Fruit fly (Drosophila melanogaster) whole organism, embryonic: ENCODE measurements around the gene Eig71Ea.

Source experiments
- ATbp ChIP-seq: fragments of 200-800 bp; sonication (Bioruptor generic); optimal IDR thresholded peaks from 2 replicates; lab custom pipeline; 2017; ENCODE audit warnings: missing biosample characterization, mild to moderate bottlenecking, missing genetic modification characterization, missing genetic modification reagents
- Atf3 ChIP-seq: fragments of 200-800 bp; sonication (Bioruptor generic); optimal IDR thresholded peaks from 3 replicates; lab custom pipeline; 2016; ENCODE audit warnings: missing biosample characterization, missing genetic modification characterization
- C15 ChIP-seq: fragments of 200-800 bp; sonication (Bioruptor generic); IDR thresholded peaks from 3 replicates; pipeline ENCODE4 v1.3.6; 2022; ENCODE audit warnings: missing biosample characterization, missing genetic modification characterization
- CG10654 ChIP-seq: fragments of 200-800 bp; sonication (Bioruptor generic); optimal IDR thresholded peaks from 2 replicates; lab custom pipeline; 2016; ENCODE audit warnings: missing biosample characterization, missing genetic modification characterization
- CG10979 ChIP-seq: fragments of 200-800 bp; sonication (Bioruptor generic); optimal IDR thresholded peaks from 2 replicates; lab custom pipeline; 2018; ENCODE audit warnings: missing biosample characterization, mild to moderate bottlenecking, missing genetic modification characterization, moderate library complexity
- CG11093 ChIP-seq: fragments of 200-800 bp; sonication (Bioruptor generic); IDR thresholded peaks from 3 replicates; pipeline ENCODE4 v1.3.6; 2022; ENCODE audit warnings: missing biosample characterization, missing genetic modification characterization
- CG11560 ChIP-seq: fragments of 200-800 bp; sonication (Bioruptor generic); IDR thresholded peaks from 3 replicates; pipeline ENCODE4 v1.3.6; 2022; ENCODE audit warnings: missing biosample characterization, missing genetic modification characterization
- CG14050 ChIP-seq: fragments of 200-800 bp; sonication (Bioruptor generic); IDR thresholded peaks from 3 replicates; pipeline ENCODE4 v1.3.6; 2022; ENCODE audit warnings: missing biosample characterization, missing genetic modification characterization
- CG15011 ChIP-seq: fragments of 200-800 bp; sonication (Bioruptor generic); optimal IDR thresholded peaks from 3 replicates; lab custom pipeline; 2018; ENCODE audit warnings: missing biosample characterization, mild to moderate bottlenecking, missing genetic modification characterization
- CG1602 ChIP-seq: fragments of 200-800 bp; sonication (Bioruptor generic); optimal IDR thresholded peaks from 3 replicates; lab custom pipeline; 2016; ENCODE audit warnings: missing biosample characterization, missing genetic modification characterization
- CG17359 ChIP-seq: fragments of 200-800 bp; sonication (Bioruptor generic); optimal IDR thresholded peaks from 3 replicates; lab custom pipeline; 2018; ENCODE audit warnings: missing biosample characterization, mild to moderate bottlenecking, missing genetic modification characterization, moderate library complexity
- CG17385 ChIP-seq: fragments of 200-800 bp; sonication (Bioruptor generic); optimal IDR thresholded peaks from 3 replicates; lab custom pipeline; 2018; ENCODE audit warnings: missing biosample characterization, mild to moderate bottlenecking, missing genetic modification characterization
- CG18262 ChIP-seq: fragments of 200-800 bp; optimal IDR thresholded peaks from 3 replicates; lab custom pipeline; 2019; ENCODE audit warnings: missing biosample characterization, mild to moderate bottlenecking, missing genetic modification characterization, moderate library complexity
- CG31388 ChIP-seq: fragments of 200-800 bp; sonication (Bioruptor generic); optimal IDR thresholded peaks from 2 replicates; lab custom pipeline; 2016; ENCODE audit warnings: missing biosample characterization, missing genetic modification characterization
- CG3838 ChIP-seq: fragments of 200-800 bp; sonication (Bioruptor generic); optimal IDR thresholded peaks from 3 replicates; lab custom pipeline; 2016; ENCODE audit warnings: missing biosample characterization, missing genetic modification characterization
- CG5180 ChIP-seq: fragments of 200-800 bp; sonication (Bioruptor generic); optimal IDR thresholded peaks from 3 replicates; lab custom pipeline; 2017; ENCODE audit warnings: missing biosample characterization, missing genetic modification characterization, mild to moderate bottlenecking, moderate library complexity, missing genetic modification reagents
- CG5245 ChIP-seq: fragments of 200-800 bp; sonication (Bioruptor generic); optimal IDR thresholded peaks from 3 replicates; lab custom pipeline; 2016; ENCODE audit warnings: missing biosample characterization, missing genetic modification characterization
- CG6272 ChIP-seq: fragments of 200-800 bp; sonication (Bioruptor generic); IDR thresholded peaks from 2 replicates; pipeline ENCODE4 v1.3.6; 2022; ENCODE audit warnings: missing biosample characterization, missing genetic modification characterization
- CG6654 ChIP-seq: fragments of 200-800 bp; sonication (Bioruptor generic); optimal IDR thresholded peaks from 2 replicates; lab custom pipeline; 2017; ENCODE audit warnings: missing biosample characterization, mild to moderate bottlenecking, missing genetic modification characterization
- CG6791 ChIP-seq: fragments of 200-800 bp; sonication (Bioruptor generic); IDR thresholded peaks from 3 replicates; pipeline ENCODE4 v1.3.6; 2022; ENCODE audit warnings: missing biosample characterization, missing genetic modification characterization; ENCODE audit not compliant: partially characterized antibody
- CG8478 ChIP-seq: fragments of >200 bp; optimal IDR thresholded peaks from 2 replicates; lab custom pipeline; 2018
- CG9215 ChIP-seq: fragments of 200-800 bp; sonication (Bioruptor generic); IDR thresholded peaks from 2 replicates; pipeline ENCODE4 v1.3.6; 2022; ENCODE audit warnings: missing biosample characterization, missing genetic modification characterization
- CG9437 ChIP-seq: fragments of 200-800 bp; sonication (Bioruptor generic); optimal IDR thresholded peaks from 2 replicates; lab custom pipeline; 2018; ENCODE audit warnings: missing biosample characterization, mild to moderate bottlenecking, missing genetic modification characterization
- CrebB ChIP-seq: fragments of 200-800 bp; sonication (Bioruptor generic); optimal IDR thresholded peaks from 3 replicates; lab custom pipeline; 2018; ENCODE audit warnings: missing biosample characterization, mild to moderate bottlenecking, missing genetic modification characterization
- D19A ChIP-seq: fragments of 200-800 bp; optimal IDR thresholded peaks from 3 replicates; lab custom pipeline; 2019; ENCODE audit warnings: missing biosample characterization, mild to moderate bottlenecking, missing genetic modification characterization, moderate library complexity
- E2f2 ChIP-seq: fragments of 200-800 bp; sonication (Bioruptor generic); IDR thresholded peaks from 2 replicates; pipeline ENCODE4 v1.3.6; 2022; ENCODE audit warnings: missing biosample characterization, missing genetic modification characterization
- Ets97D ChIP-seq: fragments of 200-800 bp; sonication (Bioruptor generic); optimal IDR thresholded peaks from 3 replicates; lab custom pipeline; 2016; ENCODE audit warnings: missing biosample characterization, missing genetic modification characterization
- Hr39 ChIP-seq: fragments of >200 bp; optimal IDR thresholded peaks from 2 replicates; lab custom pipeline; 2017
- PHDP ChIP-seq: fragments of 200-800 bp; sonication (Bioruptor generic); optimal IDR thresholded peaks from 3 replicates; lab custom pipeline; 2018; ENCODE audit warnings: missing biosample characterization, mild to moderate bottlenecking, missing genetic modification characterization, moderate library complexity
- ab ChIP-seq: fragments of 200-800 bp; sonication (Bioruptor generic); optimal IDR thresholded peaks from 2 replicates; lab custom pipeline; 2016; ENCODE audit warnings: missing biosample characterization, missing genetic modification characterization
- bab2 ChIP-seq: fragments of 200-800 bp; sonication (Bioruptor generic); optimal IDR thresholded peaks from 2 replicates; lab custom pipeline; 2016; ENCODE audit warnings: missing biosample characterization, missing genetic modification characterization
- chn ChIP-seq: fragments of 200-800 bp; sonication (Bioruptor generic); optimal IDR thresholded peaks from 2 replicates; lab custom pipeline; 2016; ENCODE audit warnings: missing biosample characterization, missing genetic modification characterization
- dan ChIP-seq: fragments of 200-800 bp; sonication (Bioruptor generic); IDR thresholded peaks from 2 replicates; pipeline ENCODE4 v1.3.6; 2022; ENCODE audit warnings: missing biosample characterization, missing genetic modification characterization
- dpn ChIP-seq, 2 experiments: fragments of 200-800 bp; sonication (Bioruptor generic); optimal IDR thresholded peaks; 3 replicates each; lab custom pipeline; 2016; ENCODE audit warnings: missing biosample characterization in 2 of 2, missing genetic modification characterization in 2 of 2
- dysf ChIP-seq: fragments of 200-800 bp; sonication (Bioruptor generic); IDR thresholded peaks from 3 replicates; pipeline ENCODE4 v1.3.6; 2022; ENCODE audit warnings: missing biosample characterization, missing genetic modification characterization
- eve ChIP-seq, 2 experiments: fragments of >200 bp; optimal IDR thresholded peaks; 2 replicates each; lab custom pipeline; 2017; ENCODE audit warnings: missing biosample characterization in 2 of 2, missing genetic modification characterization in 2 of 2
- h ChIP-seq: fragments of >200 bp; optimal IDR thresholded peaks from 2 replicates; lab custom pipeline; 2017
- hb ChIP-seq: fragments of 200-800 bp; sonication (Bioruptor generic); IDR thresholded peaks from 3 replicates; pipeline ENCODE4 v1.3.6; 2022; ENCODE audit warnings: missing biosample characterization, missing genetic modification characterization; ENCODE audit not compliant: partially characterized antibody
- her ChIP-seq: fragments of 200-800 bp; sonication (Bioruptor generic); optimal IDR thresholded peaks from 2 replicates; lab custom pipeline; 2016; ENCODE audit warnings: missing biosample characterization, missing genetic modification characterization
- inv ChIP-seq: fragments of 200-800 bp; sonication (Bioruptor generic); IDR thresholded peaks from 2 replicates; pipeline ENCODE4 v1.3.6; 2022; ENCODE audit warnings: missing biosample characterization, missing genetic modification characterization; ENCODE audit not compliant: partially characterized antibody
- kay ChIP-seq: fragments of 200-800 bp; sonication (Bioruptor generic); optimal IDR thresholded peaks from 2 replicates; lab custom pipeline; 2016; ENCODE audit warnings: missing biosample characterization, missing genetic modification characterization
- luna ChIP-seq: fragments of 200-800 bp; sonication (Bioruptor generic); optimal IDR thresholded peaks from 2 replicates; lab custom pipeline; 2016; ENCODE audit warnings: missing biosample characterization, missing genetic modification characterization
- mirr ChIP-seq: fragments of 200-800 bp; sonication (Bioruptor generic); optimal IDR thresholded peaks from 3 replicates; lab custom pipeline; 2018; ENCODE audit warnings: missing biosample characterization, mild to moderate bottlenecking, missing genetic modification characterization
- nerfin-1 ChIP-seq: fragments of 200-800 bp; sonication (Bioruptor generic); optimal IDR thresholded peaks from 3 replicates; lab custom pipeline; 2019; ENCODE audit warnings: missing biosample characterization, mild to moderate bottlenecking, missing genetic modification characterization, moderate library complexity
- nmo ChIP-seq: fragments of 200-800 bp; sonication (Bioruptor generic); optimal IDR thresholded peaks from 2 replicates; lab custom pipeline; 2018; ENCODE audit warnings: missing biosample characterization, mild to moderate bottlenecking, missing genetic modification characterization, moderate library complexity
- pb ChIP-seq: fragments of 200-800 bp; sonication (Bioruptor generic); optimal IDR thresholded peaks from 3 replicates; lab custom pipeline; 2016; ENCODE audit warnings: missing biosample characterization, missing genetic modification characterization
- pros ChIP-seq: fragments of 200-800 bp; sonication (Bioruptor generic); optimal IDR thresholded peaks from 3 replicates; lab custom pipeline; 2019; ENCODE audit warnings: missing biosample characterization, mild to moderate bottlenecking, missing genetic modification characterization, moderate library complexity
- repo ChIP-seq: fragments of 200-800 bp; sonication (Bioruptor generic); optimal IDR thresholded peaks from 2 replicates; lab custom pipeline; 2016; ENCODE audit warnings: missing biosample characterization, missing genetic modification characterization
- sd ChIP-seq: fragments of 200-800 bp; sonication (Bioruptor generic); optimal IDR thresholded peaks from 3 replicates; lab custom pipeline; 2018; ENCODE audit warnings: missing biosample characterization, mild to moderate bottlenecking, missing genetic modification characterization, moderate library complexity
- slp2 ChIP-seq: fragments of 200-800 bp; sonication (Bioruptor generic); optimal IDR thresholded peaks from 2 replicates; lab custom pipeline; 2016; ENCODE audit warnings: missing biosample characterization, missing genetic modification characterization
- stc ChIP-seq: fragments of 200-800 bp; sonication (Bioruptor generic); IDR thresholded peaks from 2 replicates; pipeline ENCODE4 v1.3.6; 2022; ENCODE audit warnings: missing biosample characterization, missing genetic modification characterization
- tgo ChIP-seq: fragments of 200-800 bp; sonication (Bioruptor generic); IDR thresholded peaks from 3 replicates; pipeline ENCODE4 v1.3.6; 2022; ENCODE audit warnings: missing biosample characterization, missing genetic modification characterization
- tin ChIP-seq: fragments of 200-800 bp; sonication (Bioruptor generic); optimal IDR thresholded peaks from 3 replicates; lab custom pipeline; 2016; ENCODE audit warnings: missing biosample characterization, missing genetic modification characterization
- trem ChIP-seq: fragments of 200-800 bp; optimal IDR thresholded peaks from 3 replicates; lab custom pipeline; 2019; ENCODE audit warnings: missing biosample characterization, mild to moderate bottlenecking, missing genetic modification characterization, moderate library complexity

Eig71Ea gene

DNA sequence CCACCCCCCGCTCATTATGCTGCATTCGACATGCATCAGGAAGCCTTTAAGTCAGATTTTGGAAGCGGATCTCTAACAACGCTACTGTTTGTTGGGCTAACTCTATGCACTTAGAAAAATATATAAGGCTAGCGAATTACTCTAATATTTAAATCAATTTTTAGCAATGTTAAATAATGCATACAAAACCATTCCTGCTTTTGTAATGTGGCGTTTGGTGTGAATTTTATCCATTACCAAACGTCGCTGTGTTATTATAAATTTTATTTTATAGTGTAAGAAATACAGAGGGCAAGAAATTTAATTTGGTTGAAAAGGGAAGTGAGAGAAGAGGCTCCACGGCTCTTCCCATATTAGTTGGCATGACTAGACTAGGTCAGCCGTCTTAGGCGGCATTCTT lies 23.3 kb upstream of the Eig71Ea start (continued):
- TF ChIP-seq nerfin-1 (tag; lab: Kevin White, UChicago) (no peak), CG10654 (GFP tag; lab: Kevin White, UChicago) (no peak), luna (GFP tag; lab: Kevin White, UChicago) (no peak), Hr39 (lab: Kevin White, UChicago) (no peak), CG5180 (GFP tag; lab: Kevin White, UChicago) (no peak), CG9437 (no peak), bab2 (no peak), CG31388 (GFP tag; lab: Kevin White, UChicago) (no peak), kay (no peak), CG11560 (tag; lab: Robert Waterston, UW) (no peak), dpn (GFP tag; optimal IDR thresholded peaks at IDR 0.05; lab: Kevin White, UChicago) (peak in 1 of 2 experiments; percentile 20), CG5245 (GFP tag; lab: Kevin White, UChicago) (peak; percentile 9), chn (GFP tag; lab: Kevin White, UChicago) (no peak), CG18262 (tag; lab: Kevin White, UChicago) (peak; percentile 60), repo (no peak), nmo (GFP tag; lab: Kevin White, UChicago) (peak; percentile 59), pb (GFP tag; lab: Kevin White, UChicago) (no peak), CG10979 (peak; percentile 69), mirr (GFP tag; lab: Kevin White, UChicago) (no peak), eve (GFP tag; optimal IDR thresholded peaks at IDR 0.05; lab: Kevin White, UChicago) (peak in 1 of 2 experiments; percentile 27), CrebB (tag; lab: Kevin White, UChicago) (no peak), CG17359 (tag; lab: Kevin White, UChicago) (peak; percentile 11), CG8478 (no peak), pros (GFP tag; lab: Kevin White, UChicago) (no peak), PHDP (tag; lab: Kevin White, UChicago) (no peak), CG17385 (GFP tag; lab: Kevin White, UChicago) (no peak), tgo (GFP tag; lab: Robert Waterston, UW) (no peak), Ets97D (GFP tag; lab: Kevin White, UChicago) (no peak), h (no peak), inv (GFP tag; lab: Robert Waterston, UW) (no peak), her (GFP tag; lab: Kevin White, UChicago) (no peak), tin (GFP tag; lab: Kevin White, UChicago) (peak; percentile 22), CG3838 (no peak), CG15011 (no peak), hb (GFP tag; lab: Robert Waterston, UW) (no peak), CG14050 (no peak), C15 (GFP tag; lab: Robert Waterston, UW) (no peak), CG1602 (peak; percentile 15), CG9215 (GFP tag; lab: Robert Waterston, UW) (no peak), Atf3 (no peak), CG11093 (no peak), ATbp (GFP tag; lab: Kevin White, UChicago) (no peak), dysf (no peak), slp2 (GFP tag; lab: Kevin White, UChicago) (no peak), CG6791 (GFP tag; lab: Robert Waterston, UW) (no peak), dan (GFP tag; lab: Robert Waterston, UW) (no peak), D19A (tag; lab: Kevin White, UChicago) (peak; percentile 60), trem (peak; percentile 37), CG6654 (GFP tag; lab: Kevin White, UChicago) (no peak), sd (tag; lab: Kevin White, UChicago) (no peak), CG6272 (GFP tag; lab: Robert Waterston, UW) (no peak), E2f2 (GFP tag; lab: Robert Waterston, UW) (no peak), ab (GFP tag; lab: Kevin White, UChicago) (no peak), stc (GFP tag; lab: Robert Waterston, UW) (no peak)
